Fruit fly (Drosophila melanogaster): Measurements from ENCODE around the gene btl.
A peak's percentile ranks its signal among the peaks of the same experiment; 100 is the strongest.

Gene btl

dm6 chr3L:14104988-14105387 is 29.4 kb downstream of the btl start:
- no peak for TF ChIP-seq dmrt93B (GFP tag; optimal IDR thresholded peaks at IDR 0.05)
- no peak for TF ChIP-seq usp (GFP tag; optimal IDR thresholded peaks at IDR 0.05)
- TF ChIP-seq Hr83 (GFP tag; optimal IDR thresholded peaks at IDR 0.05; ENCODE audit: poor library complexity, severe bottlenecking): no peak
- no peak for TF ChIP-seq OdsH (GFP tag; optimal IDR thresholded peaks at IDR 0.05)
- TF ChIP-seq HLH106 (tag; optimal IDR thresholded peaks at IDR 0.05): no peak
- no peak for TF ChIP-seq woc (GFP tag; optimal IDR thresholded peaks at IDR 0.05)
- no peak for TF ChIP-seq N (GFP tag; optimal IDR thresholded peaks at IDR 0.05)
- no peak for TF ChIP-seq dl (GFP tag; optimal IDR thresholded peaks at IDR 0.05; ENCODE audit: insufficient read depth in 1 of 2, partially characterized antibody in 2 of 2)
- no peak for TF ChIP-seq brk (GFP tag; optimal IDR thresholded peaks at IDR 0.05)
- TF ChIP-seq Jra (GFP tag; optimal IDR thresholded peaks at IDR 0.05): no peak
- no peak for TF ChIP-seq h (GFP tag; optimal IDR thresholded peaks at IDR 0.05)
- no peak for TF ChIP-seq foxo (GFP tag; optimal IDR thresholded peaks at IDR 0.05)
- TF ChIP-seq pan (optimal IDR thresholded peaks at IDR 0.05): no peak

dm6 chr3L:14108068-14108520 is 32.5 kb downstream of the btl start, which contains the start of gene Sox21a:
TSS of gene Sox21a (minus strand) at chr3L:14108118.
- TF ChIP-seq Hr83 (GFP tag; optimal IDR thresholded peaks at IDR 0.05; ENCODE audit: poor library complexity, severe bottlenecking) (no peak), brk (GFP tag; optimal IDR thresholded peaks at IDR 0.05) (no peak), dsf (GFP tag; optimal IDR thresholded peaks at IDR 0.05; ENCODE audit: borderline replicate concordance) (no peak), psq (GFP tag; optimal IDR thresholded peaks at IDR 0.05) (no peak), CrebA (GFP tag; optimal IDR thresholded peaks at IDR 0.05; ENCODE audit: borderline replicate concordance) (no peak), Jra (GFP tag; optimal IDR thresholded peaks at IDR 0.05) (no peak), GATAd (GFP tag; optimal IDR thresholded peaks at IDR 0.05) (no peak), dmrt93B (GFP tag; optimal IDR thresholded peaks at IDR 0.05) (no peak), Hnf4 (GFP tag; optimal IDR thresholded peaks at IDR 0.05) (no peak), CG9705 (GFP tag; optimal IDR thresholded peaks at IDR 0.05) (no peak), ey (GFP tag; optimal IDR thresholded peaks at IDR 0.05) (no peak)

dm6 chr3L:14109831-14110230 is 34.3 kb downstream of the btl start:
- TF ChIP-seq N (GFP tag; optimal IDR thresholded peaks at IDR 0.05) (no peak), h (GFP tag; optimal IDR thresholded peaks at IDR 0.05) (no peak), jim (GFP tag; optimal IDR thresholded peaks at IDR 0.05) (no peak), Jra (GFP tag; optimal IDR thresholded peaks at IDR 0.05) (no peak), usp (GFP tag; optimal IDR thresholded peaks at IDR 0.05) (no peak), lola (GFP tag; optimal IDR thresholded peaks at IDR 0.05) (no peak), GATAd (GFP tag; optimal IDR thresholded peaks at IDR 0.05) (no peak), ey (GFP tag; optimal IDR thresholded peaks at IDR 0.05) (no peak), brk (GFP tag; optimal IDR thresholded peaks at IDR 0.05) (no peak), Hr83 (GFP tag; optimal IDR thresholded peaks at IDR 0.05; ENCODE audit: poor library complexity, severe bottlenecking) (no peak), Hr78 (GFP tag; optimal IDR thresholded peaks at IDR 0.05) (no peak), Myc (optimal IDR thresholded peaks at IDR 0.05) (no peak), dsf (GFP tag; optimal IDR thresholded peaks at IDR 0.05; ENCODE audit: borderline replicate concordance) (no peak), psq (GFP tag; optimal IDR thresholded peaks at IDR 0.05) (no peak)

- TF ChIP-seq dl (GFP tag; optimal IDR thresholded peaks at IDR 0.05; ENCODE audit: insufficient read depth in 1 of 2, partially characterized antibody in 2 of 2) (no peak), ey (GFP tag; optimal IDR thresholded peaks at IDR 0.05) (peak; percentile 67), brk (GFP tag; optimal IDR thresholded peaks at IDR 0.05) (no peak), OdsH (GFP tag; optimal IDR thresholded peaks at IDR 0.05) (peak; percentile 59), psq (GFP tag; optimal IDR thresholded peaks at IDR 0.05) (peak; percentile 42), tai (GFP tag; optimal IDR thresholded peaks at IDR 0.05) (peak; percentile 59), Myc (optimal IDR thresholded peaks at IDR 0.05) (peak; percentile 87), rgr (GFP tag; optimal IDR thresholded peaks at IDR 0.05) (peak; percentile 71), Hr78 (GFP tag; optimal IDR thresholded peaks at IDR 0.05) (no peak), Hnf4 (GFP tag; optimal IDR thresholded peaks at IDR 0.05) (peak; percentile 53), Hr83 (GFP tag; optimal IDR thresholded peaks at IDR 0.05; ENCODE audit: poor library complexity, severe bottlenecking) (peak; percentile 64), foxo (GFP tag; optimal IDR thresholded peaks at IDR 0.05) (peak in 1 of 2 experiments; percentile 79), Dif (GFP tag; optimal IDR thresholded peaks at IDR 0.05; ENCODE audit: partially characterized antibody) (no peak), CG32264 (GFP tag; optimal IDR thresholded peaks at IDR 0.05) (no peak), h (GFP tag; optimal IDR thresholded peaks at IDR 0.05) (peak; percentile 70), sv (GFP tag; optimal IDR thresholded peaks at IDR 0.05) (peak; percentile 76), dmrt93B (GFP tag; optimal IDR thresholded peaks at IDR 0.05) (peak; percentile 37), HLH106 (tag; optimal IDR thresholded peaks at IDR 0.05) (peak; percentile 57), jim (GFP tag; optimal IDR thresholded peaks at IDR 0.05) (peak; percentile 41), Mio (GFP tag; optimal IDR thresholded peaks at IDR 0.05) (no peak), br (GFP tag; optimal IDR thresholded peaks at IDR 0.05) (peak; percentile 48), fru (GFP tag; optimal IDR thresholded peaks at IDR 0.05) (peak; percentile 64)
These were observed 35.8 kb downstream of the btl start for dm6 chr3L:14111411-14111810.

All from whole organism, wandering third instar larva.